Fruit fly (Drosophila melanogaster) S2 (cell line): Measurements from ENCODE around the gene in.

Source experiments
- CG8478 ChIP-seq: fragments of >200 bp; optimal IDR thresholded peaks from 2 replicates; lab custom pipeline; 2018
- CTCF ChIP-seq, 2 experiments: fragments of >200 bp; optimal IDR thresholded peaks; 2 replicates each; lab custom pipeline; 2018

in gene

dm6 chr3L:20366674-20367372 lies at the start of gene in, which contains the start of gene Toll-9:
Gene in, plus strand, starts transcription at chr3L:20367198.
Gene Toll-9, minus strand, starts transcription at chr3L:20366724.
- TF ChIP-seq CTCF (optimal IDR thresholded peaks at IDR 0.05; lab: Kevin White, UChicago) (no peak), CG8478 (lab: Kevin White, UChicago) (no peak)

- TF ChIP-seq CG8478 (lab: Kevin White, UChicago) (no peak), CTCF (optimal IDR thresholded peaks at IDR 0.05; lab: Kevin White, UChicago) (no peak)
These were observed 49.2 kb upstream of the in start for dm6 chr3L:20317751-20318150.

dm6 chr3L:20320044-20320443 lies 47.0 kb upstream of the in start:
- TF ChIP-seq CG8478 (lab: Kevin White, UChicago) (no peak), CTCF (optimal IDR thresholded peaks at IDR 0.05; lab: Kevin White, UChicago) (peak; percentile 50 to 78)

dm6 chr3L:20320652-20321051 lies 46.3 kb upstream of the in start, which contains the start of gene Spn77Bb:
Gene Spn77Bb, plus strand, starts transcription at chr3L:20320952.
- no peak for TF ChIP-seq CTCF (optimal IDR thresholded peaks at IDR 0.05; lab: Kevin White, UChicago)
- no peak for TF ChIP-seq CG8478 (lab: Kevin White, UChicago)

dm6 chr3L:20342334-20342733 lies 24.7 kb upstream of the in start, which contains the start of gene Spn77Bc:
Gene Spn77Bc, plus strand, starts transcription at chr3L:20342634.
- TF ChIP-seq CG8478 (lab: Kevin White, UChicago) (no peak), CTCF (optimal IDR thresholded peaks at IDR 0.05; lab: Kevin White, UChicago) (no peak)

- no peak for TF ChIP-seq CTCF (optimal IDR thresholded peaks at IDR 0.05; lab: Kevin White, UChicago)
- TF ChIP-seq CG8478 (lab: Kevin White, UChicago): no peak
These were observed 19.0 kb upstream of the in start, which contains the start of the genes Rbbp5 and eRF1 for dm6 chr3L:20347762-20348580. Gene Rbbp5, minus strand, starts transcription at chr3L:20347942. Gene eRF1, plus strand, starts transcription at chr3L:20348355.

dm6 chr3L:20348581-20349093 lies 18.4 kb upstream of the in start:
- no peak for TF ChIP-seq CG8478 (lab: Kevin White, UChicago)

- TF ChIP-seq CG8478 (lab: Kevin White, UChicago): no peak
- TF ChIP-seq CTCF (optimal IDR thresholded peaks at IDR 0.05; lab: Kevin White, UChicago): no peak
These were observed 17.6 kb upstream of the in start for dm6 chr3L:20349333-20349924.

dm6 chr3L:20353149-20353548 lies 13.8 kb upstream of the in start, which contains the start of gene CG5618:
Gene CG5618, plus strand, starts transcription at chr3L:20353449.
- TF ChIP-seq CG8478 (lab: Kevin White, UChicago) (no peak), CTCF (optimal IDR thresholded peaks at IDR 0.05; lab: Kevin White, UChicago) (no peak)

- TF ChIP-seq CG8478 (lab: Kevin White, UChicago): no peak
These were observed 13.2 kb upstream of the in start for dm6 chr3L:20353726-20354332.

dm6 chr3L:20354363-20354762 lies 12.6 kb upstream of the in start:
- TF ChIP-seq CTCF (optimal IDR thresholded peaks at IDR 0.05; lab: Kevin White, UChicago) (no peak), CG8478 (lab: Kevin White, UChicago) (no peak)

- TF ChIP-seq CTCF (optimal IDR thresholded peaks at IDR 0.05; lab: Kevin White, UChicago) (no peak), CG8478 (lab: Kevin White, UChicago) (no peak)
These were observed 12.1 kb upstream of the in start for dm6 chr3L:20354872-20355271.

dm6 chr3L:20356613-20357012 lies 10.4 kb upstream of the in start, which contains the start of gene kin17:
Gene kin17, plus strand, starts transcription at chr3L:20356807.
- TF ChIP-seq CG8478 (lab: Kevin White, UChicago) (no peak), CTCF (optimal IDR thresholded peaks at IDR 0.05; lab: Kevin White, UChicago) (no peak)

- TF ChIP-seq CTCF (optimal IDR thresholded peaks at IDR 0.05; lab: Kevin White, UChicago) (no peak), CG8478 (lab: Kevin White, UChicago) (no peak)
These were observed 8.8 kb upstream of the in start, which contains the start of gene CG5665 for dm6 chr3L:20358212-20358611. Gene CG5665, plus strand, starts transcription at chr3L:20358512.
